Worm (Caenorhabditis elegans) whole organism, midembryonic: ENCODE data around the gene enpl-1.

Experiments used
- cog-1 ChIP-seq: sonication (generic microtip); optimal IDR thresholded peaks from 2 replicates; lab custom pipeline; 2016; ENCODE audit warnings: missing genetic modification characterization, missing compliant biosample characterization
- flt-1 ChIP-seq: fragments of 200-800 bp; sonication (Bioruptor generic); IDR thresholded peaks from 2 replicates; pipeline ENCODE4 v1.3.6; 2022; ENCODE audit warnings: missing genetic modification characterization, missing compliant biosample characterization
- ref-1 ChIP-seq: fragments of 200-800 bp; sonication (Bioruptor generic); conservative IDR thresholded peaks from 2 replicates; pipeline ENCODE4 v1.3.6; 2022; ENCODE audit warnings: missing genetic modification reagents, missing genetic modification characterization, missing compliant biosample characterization

DNA sequence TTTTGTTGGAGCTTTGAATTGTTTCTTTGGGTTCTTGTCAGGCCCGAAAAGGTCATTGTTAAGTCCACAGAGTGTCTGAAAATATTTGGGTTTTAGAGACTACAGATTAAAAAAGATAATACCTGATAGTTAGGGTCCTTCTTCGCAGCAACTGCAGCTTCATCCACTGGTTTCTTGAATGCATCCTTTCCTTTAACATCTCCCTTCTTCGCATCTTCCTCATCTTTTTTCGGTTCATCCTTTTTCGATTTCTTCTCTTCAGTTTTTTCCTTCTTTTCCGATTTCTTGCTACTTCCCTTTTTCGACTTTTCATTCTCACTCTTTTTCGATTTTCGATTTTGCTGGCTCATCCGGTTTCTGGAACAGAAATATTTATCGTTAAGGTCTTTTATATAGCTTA, 15.6 kb upstream of the enpl-1 start:
- TF ChIP-seq ref-1 (GFP tag; lab: Robert Waterston, UW) (no peak), flt-1 (GFP tag; lab: Robert Waterston, UW) (no peak), cog-1 (tag; lab: Kevin White, UChicago) (no peak)
